Fruit fly (Drosophila melanogaster) whole organism, prepupa: ENCODE results near the gene ppk10.

ENCODE experiments used
- CG10669 ChIP-seq: fragments of 200-800 bp; sonication (Bioruptor generic); optimal IDR thresholded peaks from 3 replicates; lab custom pipeline; 2018; ENCODE audit warnings: missing biosample characterization, mild to moderate bottlenecking, missing genetic modification characterization, moderate library complexity
- CG32006 ChIP-seq: fragments of 200-800 bp; sonication (Bioruptor generic); optimal IDR thresholded peaks from 3 replicates; lab custom pipeline; 2017; ENCODE audit warnings: missing biosample characterization, mild to moderate bottlenecking, missing genetic modification characterization
- CG4318 ChIP-seq: fragments of 200-800 bp; sonication (Bioruptor generic); optimal IDR thresholded peaks from 3 replicates; lab custom pipeline; 2017; ENCODE audit warnings: missing biosample characterization, mild to moderate bottlenecking, missing genetic modification characterization
- CG6163 ChIP-seq: fragments of 200-800 bp; sonication (Bioruptor generic); IDR thresholded peaks from 3 replicates; pipeline ENCODE4 v1.3.6; 2022; ENCODE audit warnings: missing biosample characterization, missing genetic modification characterization
- CG6854 ChIP-seq: fragments of 200-800 bp; sonication (Bioruptor generic); optimal IDR thresholded peaks from 2 replicates; lab custom pipeline; 2017; ENCODE audit warnings: missing biosample characterization, mild to moderate bottlenecking, missing genetic modification characterization
- CG8632 ChIP-seq: fragments of 200-800 bp; sonication (Bioruptor generic); optimal IDR thresholded peaks from 3 replicates; lab custom pipeline; 2016; ENCODE audit warnings: missing biosample characterization, missing genetic modification characterization
- CG9139 ChIP-seq: fragments of 200-800 bp; sonication (Bioruptor generic); optimal IDR thresholded peaks from 3 replicates; lab custom pipeline; 2017; ENCODE audit warnings: missing biosample characterization, mild to moderate bottlenecking, missing genetic modification characterization
- Ets21C ChIP-seq: fragments of 200-800 bp; sonication (Bioruptor generic); optimal IDR thresholded peaks from 3 replicates; lab custom pipeline; 2016; ENCODE audit warnings: missing biosample characterization, missing genetic modification characterization
- Gug ChIP-seq: fragments of 200-800 bp; sonication (Bioruptor generic); IDR thresholded peaks from 2 replicates; pipeline ENCODE4 v1.3.6; 2022; ENCODE audit warnings: missing biosample characterization, missing genetic modification characterization
- fd59A ChIP-seq: fragments of 200-800 bp; sonication (Bioruptor generic); optimal IDR thresholded peaks from 2 replicates; lab custom pipeline; 2017; ENCODE audit warnings: missing biosample characterization, mild to moderate bottlenecking, missing genetic modification characterization, missing genetic modification reagents
- fkh ChIP-seq: fragments of 200-800 bp; sonication (Bioruptor generic); optimal IDR thresholded peaks from 3 replicates; lab custom pipeline; 2017; ENCODE audit warnings: missing biosample characterization, mild to moderate bottlenecking, missing genetic modification characterization, moderate library complexity
- spab ChIP-seq: fragments of 200-800 bp; sonication (Bioruptor generic); optimal IDR thresholded peaks from 2 replicates; lab custom pipeline; 2017; ENCODE audit warnings: missing biosample characterization, mild to moderate bottlenecking, missing genetic modification characterization, missing genetic modification reagents
- ss ChIP-seq, 2 experiments: fragments of 200-800 bp; sonication (Bioruptor generic); optimal IDR thresholded peaks; 2 replicates in 1 of 2; 3 replicates in 1 of 2; lab custom pipeline; 2017 to 2018; ENCODE audit warnings: mild to moderate bottlenecking in 2 of 2, missing biosample characterization in 2 of 2, missing genetic modification characterization in 2 of 2, moderate library complexity in 1 of 2
- topi ChIP-seq: fragments of 200-800 bp; sonication (Bioruptor generic); optimal IDR thresholded peaks from 3 replicates; lab custom pipeline; 2016; ENCODE audit warnings: missing biosample characterization, missing genetic modification characterization

DNA sequence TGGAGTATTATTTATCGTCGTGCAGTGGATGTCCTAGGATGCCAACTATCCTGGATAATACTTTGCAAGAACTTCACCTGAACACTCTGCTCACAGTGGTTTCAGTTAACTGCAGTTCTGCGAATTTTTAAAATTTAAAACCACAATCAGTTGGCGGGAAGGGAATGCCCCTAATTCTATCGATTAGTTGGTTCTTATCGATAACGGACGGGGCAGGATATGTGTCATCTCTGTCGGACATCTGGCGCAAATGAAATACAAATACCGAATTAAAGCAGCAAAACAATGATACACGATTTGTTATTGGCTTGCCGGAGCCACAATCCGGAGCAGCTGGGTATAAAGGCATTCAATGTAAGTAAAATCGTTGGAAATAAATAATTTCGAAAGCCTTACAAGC is 30.9 kb upstream of the ppk10 start, which contains the start of gene Grip75:
- TF ChIP-seq CG9139 (GFP tag; lab: Kevin White, UChicago), result no peak
- TF ChIP-seq ss (GFP tag; optimal IDR thresholded peaks at IDR 0.05; lab: Kevin White, UChicago), result no peak
- no peak for TF ChIP-seq topi (GFP tag; lab: Kevin White, UChicago)
- no peak for TF ChIP-seq CG6854 (GFP tag; lab: Kevin White, UChicago)
- no peak for TF ChIP-seq CG10669 (GFP tag; lab: Kevin White, UChicago)
- TF ChIP-seq spab (GFP tag; lab: Kevin White, UChicago), result no peak
- no peak for TF ChIP-seq CG6163 (GFP tag; lab: Robert Waterston, UW)
- TF ChIP-seq fkh (GFP tag; lab: Kevin White, UChicago), result no peak
- TF ChIP-seq fd59A (GFP tag; lab: Kevin White, UChicago), result no peak
- no peak for TF ChIP-seq Ets21C (GFP tag; lab: Kevin White, UChicago)
- no peak for TF ChIP-seq Gug (GFP tag; lab: Robert Waterston, UW)
- TF ChIP-seq CG4318 (GFP tag; lab: Kevin White, UChicago), result no peak
- no peak for TF ChIP-seq CG8632 (GFP tag; lab: Kevin White, UChicago)
- TF ChIP-seq CG32006 (GFP tag; lab: Kevin White, UChicago), result no peak
